Worm (Caenorhabditis elegans) whole organism, young adult: ENCODE data around the gene hsp-6.

Experiments
- B0019.2 ChIP-seq: fragments of 200-800 bp; sonication (Bioruptor generic); conservative IDR thresholded peaks from 2 replicates; pipeline ENCODE4 v1.3.6; 2022; ENCODE audit warnings: missing genetic modification reagents, missing genetic modification characterization, missing compliant biosample characterization
- B0035.1 ChIP-seq: sonication (generic microtip); optimal IDR thresholded peaks from 2 replicates; lab custom pipeline; 2016; ENCODE audit warnings: missing genetic modification characterization, mild to moderate bottlenecking, missing compliant biosample characterization, missing genotype, missing genetic modification reagents
- C06A6.2 ChIP-seq: fragments of 200-800 bp; sonication (Bioruptor generic); conservative IDR thresholded peaks from 2 replicates; pipeline ENCODE4 v1.3.6; 2022; ENCODE audit warnings: missing genetic modification characterization, missing compliant biosample characterization
- D2030.7 ChIP-seq: fragments of 200-800 bp; sonication (Bioruptor generic); IDR thresholded peaks from 2 replicates; pipeline ENCODE4 v1.3.6; 2022; ENCODE audit warnings: missing genetic modification reagents, missing genetic modification characterization, missing compliant biosample characterization
- F23B12.7 ChIP-seq: sonication (generic microtip); optimal IDR thresholded peaks from 2 replicates; lab custom pipeline; 2017; ENCODE audit warnings: missing genetic modification characterization, mild to moderate bottlenecking, missing compliant biosample characterization, antibody characterized with exemption, moderate library complexity; ENCODE audit not compliant: insufficient read depth
- F33H1.4 ChIP-seq: fragments of 200-800 bp; sonication (Bioruptor generic); IDR thresholded peaks from 2 replicates; pipeline ENCODE4 v1.3.6; 2022; ENCODE audit warnings: missing genetic modification reagents, missing genetic modification characterization, missing compliant biosample characterization
- F39B2.1 ChIP-seq: fragments of 200-800 bp; sonication (Bioruptor generic); IDR thresholded peaks from 2 replicates; pipeline ENCODE4 v1.3.6; 2022; ENCODE audit warnings: missing genetic modification reagents, missing genetic modification characterization, missing compliant biosample characterization
- K12H6.12 ChIP-seq: fragments of 200-800 bp; sonication (Bioruptor generic); optimal IDR thresholded peaks from 2 replicates; lab custom pipeline; 2018; ENCODE audit warnings: mild to moderate bottlenecking, missing genetic modification characterization, missing compliant biosample characterization
- T07F8.4 ChIP-seq: sonication (generic microtip); optimal IDR thresholded peaks from 2 replicates; lab custom pipeline; 2016; ENCODE audit warnings: mild to moderate bottlenecking, missing genetic modification characterization, moderate library complexity, missing compliant biosample characterization
- Y53G8AR.9 ChIP-seq: fragments of 200-800 bp; sonication (Bioruptor generic); conservative IDR thresholded peaks from 2 replicates; pipeline ENCODE4 v1.3.6; 2022; ENCODE audit warnings: missing genetic modification reagents, missing genetic modification characterization, missing compliant biosample characterization
- ZK185.1 ChIP-seq: sonication (generic microtip); optimal IDR thresholded peaks from 2 replicates; lab custom pipeline; 2016; ENCODE audit warnings: mild to moderate bottlenecking, missing genetic modification characterization, missing compliant biosample characterization; ENCODE audit not compliant: poor library complexity, severe bottlenecking
- ama-1 ChIP-seq, 3 experiments: fragments of 150-350 bp in 1 of 3; sonication (generic microtip) in 2 of 3; optimal IDR thresholded peaks; 2 replicates each; lab custom pipeline; 2014 to 2018; ENCODE audit warnings: missing biosample characterization in 2 of 3, missing genetic modification characterization in 2 of 3, missing genetic modification reagents in 2 of 3
- aptf-2 ChIP-seq: fragments of 200-800 bp; sonication (Bioruptor generic); conservative IDR thresholded peaks from 2 replicates; pipeline ENCODE4 v1.3.6; 2022; ENCODE audit warnings: missing genetic modification reagents, missing genetic modification characterization, missing compliant biosample characterization
- attf-3 ChIP-seq: fragments of 200-800 bp; sonication (Bioruptor generic); conservative IDR thresholded peaks from 2 replicates; pipeline ENCODE4 v1.3.6; 2022; ENCODE audit warnings: missing genetic modification reagents, missing genetic modification characterization, missing compliant biosample characterization
- attf-6 ChIP-seq: fragments of 200-800 bp; sonication (Bioruptor generic); IDR thresholded peaks from 2 replicates; pipeline ENCODE4 v1.3.6; 2022; ENCODE audit warnings: missing genetic modification reagents, missing genetic modification characterization, missing compliant biosample characterization
- bed-2 ChIP-seq: fragments of 200-800 bp; sonication (Bioruptor generic); IDR thresholded peaks from 2 replicates; pipeline ENCODE4 v1.3.6; 2022; ENCODE audit warnings: missing genetic modification reagents, missing genetic modification characterization, missing compliant biosample characterization
- ceh-100 ChIP-seq: fragments of 200-800 bp; sonication (Bioruptor generic); IDR thresholded peaks from 2 replicates; pipeline ENCODE4 v1.3.6; 2022; ENCODE audit warnings: missing genetic modification reagents, missing genetic modification characterization, missing compliant biosample characterization
- dpff-1 ChIP-seq: sonication (generic microtip); optimal IDR thresholded peaks from 2 replicates; lab custom pipeline; 2017; ENCODE audit warnings: mild to moderate bottlenecking, missing genetic modification characterization, missing compliant biosample characterization
- egl-44 ChIP-seq: fragments of 200-800 bp; sonication (Bioruptor generic); IDR thresholded peaks from 2 replicates; pipeline ENCODE4 v1.3.6; 2022; ENCODE audit warnings: missing genetic modification reagents, missing genetic modification characterization, missing compliant biosample characterization
- egrh-3 ChIP-seq: fragments of 200-800 bp; sonication (Bioruptor generic); IDR thresholded peaks from 2 replicates; pipeline ENCODE4 v1.3.6; 2022; ENCODE audit warnings: missing genetic modification reagents, missing genetic modification characterization, missing compliant biosample characterization
- ekl-4 ChIP-seq: fragments of 200-800 bp; sonication (Bioruptor generic); IDR thresholded peaks from 2 replicates; pipeline ENCODE4 v1.3.6; 2022; ENCODE audit warnings: missing genetic modification reagents, missing genetic modification characterization, missing compliant biosample characterization
- fkh-3 ChIP-seq: sonication (generic microtip); optimal IDR thresholded peaks from 2 replicates; lab custom pipeline; 2016; ENCODE audit warnings: mild to moderate bottlenecking, missing genetic modification characterization, missing compliant biosample characterization
- him-1 ChIP-seq: sonication (generic microtip); optimal IDR thresholded peaks from 2 replicates; lab custom pipeline; 2016; ENCODE audit warnings: missing genotype, missing genetic modification reagents, missing genetic modification characterization, missing compliant biosample characterization
- hlh-12 ChIP-seq: sonication (generic microtip); optimal IDR thresholded peaks from 2 replicates; lab custom pipeline; 2016; ENCODE audit warnings: missing genetic modification characterization, missing compliant biosample characterization
- lag-1 ChIP-seq: fragments of 200-800 bp; sonication (Bioruptor generic); IDR thresholded peaks from 2 replicates; pipeline ENCODE4 v1.3.6; 2022; ENCODE audit warnings: missing genetic modification reagents, missing genetic modification characterization, missing compliant biosample characterization
- mes-4 ChIP-seq: sonication (generic microtip); optimal IDR thresholded peaks from 2 replicates; lab custom pipeline; 2016; ENCODE audit warnings: missing genotype, missing genetic modification characterization, missing compliant biosample characterization
- nfya-1 ChIP-seq: sonication (generic microtip); optimal IDR thresholded peaks from 2 replicates; lab custom pipeline; 2017; ENCODE audit warnings: antibody characterized with exemption, missing compliant biosample characterization, missing genetic modification characterization, borderline replicate concordance; ENCODE audit not compliant: insufficient read depth
- nfyb-1 ChIP-seq: fragments of 200-800 bp; sonication (Bioruptor generic); IDR thresholded peaks from 2 replicates; pipeline ENCODE4 v1.3.6; 2022; ENCODE audit warnings: missing genetic modification reagents, missing genetic modification characterization, missing compliant biosample characterization
- nhr-120 ChIP-seq: fragments of 200-800 bp; sonication (Bioruptor generic); IDR thresholded peaks from 2 replicates; pipeline ENCODE4 v1.3.6; 2022; ENCODE audit warnings: missing genetic modification characterization, missing compliant biosample characterization
- nhr-179 ChIP-seq: sonication (generic microtip); optimal IDR thresholded peaks from 2 replicates; lab custom pipeline; 2016; ENCODE audit warnings: mild to moderate bottlenecking, missing genetic modification characterization, missing compliant biosample characterization
- nhr-90 ChIP-seq: sonication (generic microtip); optimal IDR thresholded peaks from 2 replicates; lab custom pipeline; 2016; ENCODE audit warnings: missing genotype, mild to moderate bottlenecking, missing genetic modification characterization, missing compliant biosample characterization
- pha-4 ChIP-seq: fragments of 150-350 bp; sonication (generic microtip); optimal IDR thresholded peaks from 2 replicates; lab custom pipeline; 2014; ENCODE audit warnings: missing biosample characterization, missing genetic modification reagents, missing genetic modification characterization
- snpc-1.1 ChIP-seq: sonication (generic microtip); optimal IDR thresholded peaks from 2 replicates; lab custom pipeline; 2017; ENCODE audit warnings: missing genetic modification characterization, mild to moderate bottlenecking, missing compliant biosample characterization, antibody characterized with exemption, moderate library complexity, missing genotype, missing genetic modification reagents; ENCODE audit not compliant: insufficient read depth
- snpc-3.4 ChIP-seq: sonication (generic microtip); optimal IDR thresholded peaks from 2 replicates; lab custom pipeline; 2017; ENCODE audit warnings: missing genetic modification characterization, mild to moderate bottlenecking, missing compliant biosample characterization, antibody characterized with exemption, moderate library complexity, missing genotype, missing genetic modification reagents
- tbp1 ChIP-seq: fragments of 200-800 bp; sonication (Bioruptor generic); optimal IDR thresholded peaks from 2 replicates; lab custom pipeline; 2018; ENCODE audit warnings: mild to moderate bottlenecking, missing genetic modification characterization, missing compliant biosample characterization
- tbx-9 ChIP-seq: sonication (generic microtip); optimal IDR thresholded peaks from 2 replicates; lab custom pipeline; 2016; ENCODE audit warnings: borderline replicate concordance, missing genetic modification characterization, inconsistent platforms, missing compliant biosample characterization
- tlf-1 ChIP-seq: fragments of 200-800 bp; sonication (Bioruptor generic); optimal IDR thresholded peaks from 2 replicates; lab custom pipeline; 2018; ENCODE audit warnings: mild to moderate bottlenecking, missing genetic modification characterization, missing compliant biosample characterization
- ztf-18 ChIP-seq: sonication (generic microtip); optimal IDR thresholded peaks from 2 replicates; lab custom pipeline; 2016; ENCODE audit warnings: missing genotype, mild to moderate bottlenecking, missing genetic modification characterization, missing compliant biosample characterization
- ztf-28 ChIP-seq: fragments of 200-800 bp; sonication (Bioruptor generic); IDR thresholded peaks from 2 replicates; pipeline ENCODE4 v1.3.6; 2022; ENCODE audit warnings: missing genetic modification reagents, missing genetic modification characterization, missing compliant biosample characterization

The hsp-6 gene

ce11 chrV:4790368-4790767 is 36.2 kb downstream of the hsp-6 start, which contains the start of gene R02F11.12:
TSS of gene R02F11.12 (plus strand) at chrV:4790668.
- TF ChIP-seq dpff-1 (tag; lab: Kevin White, UChicago) (no peak), snpc-3.4 (tag; lab: Kevin White, UChicago) (no peak), ceh-100 (no peak)
- TF ChIP-seq, all 124 proteins: peak for 0

ce11 chrV:4788823-4789222 is 37.7 kb downstream of the hsp-6 start, which contains the start of gene R02F11.10:
TSS of gene R02F11.10 (plus strand) at chrV:4789123.
- no peak for TF ChIP-seq ekl-4 (GFP tag; lab: Robert Waterston, UW)
- TF ChIP-seq ztf-28: no peak
- TF ChIP-seq nfya-1 (tag; lab: Kevin White, UChicago): no peak
- TF ChIP-seq K12H6.12 (tag; lab: Kevin White, UChicago): no peak
- no peak for TF ChIP-seq egrh-3 (GFP tag; lab: Robert Waterston, UW)
- no peak for TF ChIP-seq hlh-12 (tag; lab: Kevin White, UChicago)
- TF ChIP-seq nhr-179 (tag; lab: Kevin White, UChicago): no peak
- no peak for TF ChIP-seq F33H1.4 (GFP tag; lab: Robert Waterston, UW)
- TF ChIP-seq him-1 (tag; lab: Kevin White, UChicago): no peak
- no peak for TF ChIP-seq egl-44
- no peak for TF ChIP-seq attf-6 (GFP tag; lab: Robert Waterston, UW)
- no peak for TF ChIP-seq tlf-1 (GFP tag; lab: Kevin White, UChicago)
- no peak for TF ChIP-seq tbx-9 (tag; lab: Kevin White, UChicago)
- no peak for TF ChIP-seq F23B12.7 (tag; lab: Kevin White, UChicago)
- no peak for TF ChIP-seq B0019.2 (GFP tag; lab: Robert Waterston, UW)

- TF ChIP-seq C06A6.2 (GFP tag; lab: Robert Waterston, UW) (no peak), tbp1 (GFP tag; lab: Kevin White, UChicago) (no peak), Y53G8AR.9 (no peak), ZK185.1 (no peak), ekl-4 (GFP tag; lab: Robert Waterston, UW) (no peak), snpc-3.4 (tag; lab: Kevin White, UChicago) (no peak), nhr-90 (tag; lab: Kevin White, UChicago) (no peak), hlh-12 (tag; lab: Kevin White, UChicago) (no peak), B0035.1 (tag; lab: Kevin White, UChicago) (no peak), mes-4 (no peak), bed-2 (no peak), ztf-18 (tag; lab: Kevin White, UChicago) (no peak), nfyb-1 (GFP tag; lab: Robert Waterston, UW) (no peak), ztf-28 (no peak)
Measured at ce11 chrV:4787836-4788235, 38.7 kb downstream of the hsp-6 start.

- TF ChIP-seq nhr-120: no peak
- no peak for TF ChIP-seq T07F8.4
- TF ChIP-seq snpc-1.1 (tag; lab: Kevin White, UChicago): no peak
- TF ChIP-seq ztf-18 (tag; lab: Kevin White, UChicago): no peak
- TF ChIP-seq pha-4 (tag; lab: Kevin White, UChicago): no peak
- TF ChIP-seq aptf-2 (GFP tag; lab: Robert Waterston, UW): no peak
- no peak for TF ChIP-seq attf-3 (GFP tag; lab: Robert Waterston, UW)
- TF ChIP-seq F39B2.1 (GFP tag; lab: Robert Waterston, UW): no peak
- TF ChIP-seq ama-1 (optimal IDR thresholded peaks at IDR 0.05; lab: Kevin White, UChicago): no peak
- TF ChIP-seq ama-1 (GFP tag; optimal IDR thresholded peaks at IDR 0.05; lab: Kevin White, UChicago): no peak
- no peak for TF ChIP-seq lag-1 (GFP tag; lab: Robert Waterston, UW)
- TF ChIP-seq D2030.7 (GFP tag; lab: Robert Waterston, UW): no peak
- TF ChIP-seq fkh-3 (tag; lab: Kevin White, UChicago): no peak
- no peak for TF ChIP-seq C06A6.2 (GFP tag; lab: Robert Waterston, UW)
- TF ChIP-seq, all 124 proteins: peak for 0
Measured at ce11 chrV:4787166-4787565, 39.4 kb downstream of the hsp-6 start, which contains the start of gene R02F11.9. TSS of gene R02F11.9 (plus strand) at chrV:4787466.
